Fruit fly (Drosophila melanogaster): Measurements from ENCODE around the gene CG1421.

- TF ChIP-seq Myc (optimal IDR thresholded peaks at IDR 0.05) (no peak), Dfd (GFP tag; optimal IDR thresholded peaks at IDR 0.05) (no peak), Jra (GFP tag; optimal IDR thresholded peaks at IDR 0.05) (no peak), OdsH (GFP tag; optimal IDR thresholded peaks at IDR 0.05) (no peak), Abd-B (GFP tag; optimal IDR thresholded peaks at IDR 0.05) (no peak), psq (GFP tag; optimal IDR thresholded peaks at IDR 0.05) (no peak), dmrt93B (GFP tag; optimal IDR thresholded peaks at IDR 0.05) (no peak), jim (GFP tag; optimal IDR thresholded peaks at IDR 0.05) (no peak), lola (GFP tag; optimal IDR thresholded peaks at IDR 0.05) (no peak), CG32264 (GFP tag; optimal IDR thresholded peaks at IDR 0.05) (no peak)
These were observed 47.0 kb upstream of the CG1421 start for dm6 chr2L:21855824-21856223.

Measured in whole organism, wandering third instar larva.